Worm (Caenorhabditis elegans) whole organism, L4/young adult: ENCODE results near the gene C56C10.9.

Experiments
- W03F9.2 ChIP-seq: fragments of 150-350 bp; optimal IDR thresholded peaks from 2 replicates; lab custom pipeline; 2014; ENCODE audit warnings: missing biosample characterization, missing genetic modification characterization
- dao-5 ChIP-seq: sonication (generic microtip); optimal IDR thresholded peaks from 2 replicates; lab custom pipeline; 2016; ENCODE audit warnings: missing genotype, missing genetic modification characterization, moderate library complexity, missing compliant biosample characterization
- him-1 ChIP-seq: sonication (generic microtip); optimal IDR thresholded peaks from 2 replicates; lab custom pipeline; 2016; ENCODE audit warnings: missing genotype, missing genetic modification reagents, missing genetic modification characterization, missing compliant biosample characterization

DNA sequence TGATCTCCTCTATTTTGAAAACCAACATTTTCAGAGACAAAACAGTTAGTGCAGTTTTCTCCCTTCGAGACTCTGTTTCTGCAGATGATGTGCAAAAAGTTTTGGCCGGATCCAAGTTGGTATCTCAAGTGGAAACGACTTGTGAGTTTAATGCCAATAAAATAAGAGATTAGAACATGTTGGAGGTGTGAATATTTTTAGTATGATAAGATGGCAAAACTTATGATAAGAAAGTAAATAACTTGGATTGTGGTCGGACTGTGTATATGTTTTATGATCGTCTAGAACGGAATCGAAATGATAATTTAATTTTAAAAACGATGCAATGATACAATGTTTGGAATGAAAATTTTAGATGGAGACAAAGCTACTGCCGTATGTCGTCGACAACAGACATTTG, 39.8 kb upstream of the C56C10.9 start:
- TF ChIP-seq W03F9.2 (tag; lab: Kevin White, UChicago) (no peak), him-1 (tag; lab: Kevin White, UChicago) (no peak), dao-5 (tag; lab: Kevin White, UChicago) (no peak)
